Comparison of ENCODE assay signal across 3 worm cellular contexts in genomic region chrX:8083330-8083729, ce11.
TF ChIP-seq lines count a peak whose summit lies in the region.

No protein-coding gene starts in this region.

TF ChIP-seq in whole organism, L1 larva, 84 proteins besides CTCF, POLR2A, EP300 and RAD21:
- no peak for TF ChIP-seq unc-30 (tag; optimal IDR thresholded peaks at IDR 0.05; lab: Kevin White, UChicago)
- no peak for TF ChIP-seq mef-2 (tag; optimal IDR thresholded peaks at IDR 0.05; lab: Kevin White, UChicago)
- TF ChIP-seq sup-37 (GFP tag; optimal IDR thresholded peaks at IDR 0.05; lab: Kevin White, UChicago) = no peak
- TF ChIP-seq ceh-8 (GFP tag; optimal IDR thresholded peaks at IDR 0.05; lab: Kevin White, UChicago) = peak; percentile 21
- peak; percentile 28 for TF ChIP-seq elt-2 (tag; optimal IDR thresholded peaks at IDR 0.05; lab: Kevin White, UChicago)
- no peak for TF ChIP-seq nhr-77 (tag; optimal IDR thresholded peaks at IDR 0.05; lab: Kevin White, UChicago)
- TF ChIP-seq egl-13 (tag; optimal IDR thresholded peaks at IDR 0.05; lab: Kevin White, UChicago) = peak; percentile 2
- no peak for TF ChIP-seq fos-1 (tag; optimal IDR thresholded peaks at IDR 0.05; lab: Kevin White, UChicago)

TF ChIP-seq in whole organism, L3 larva, 47 proteins besides CTCF, POLR2A, EP300 and RAD21:
- TF ChIP-seq ama-1 (optimal IDR thresholded peaks at IDR 0.05; lab: Kevin White, UChicago) (no peak), pha-4 (tag; optimal IDR thresholded peaks at IDR 0.05; lab: Kevin White, UChicago) (no peak), elt-3 (tag; optimal IDR thresholded peaks at IDR 0.05; lab: Kevin White, UChicago) (no peak), ceh-28 (tag; optimal IDR thresholded peaks at IDR 0.05; lab: Kevin White, UChicago) (no peak), lin-15B (tag; optimal IDR thresholded peaks at IDR 0.05; lab: Kevin White, UChicago) (no peak), lsy-12 (tag; optimal IDR thresholded peaks at IDR 0.05; lab: Kevin White, UChicago) (no peak), elt-2 (tag; optimal IDR thresholded peaks at IDR 0.05; lab: Kevin White, UChicago) (peak; percentile 26), aly-2 (tag; optimal IDR thresholded peaks at IDR 0.05; lab: Kevin White, UChicago) (no peak)

TF ChIP-seq in whole organism, L4 larva, 104 proteins besides CTCF, POLR2A, EP300 and RAD21:
- TF ChIP-seq daf-16 (GFP tag; optimal IDR thresholded peaks at IDR 0.05; lab: Kevin White, UChicago) (no peak), daf-16 (tag; optimal IDR thresholded peaks at IDR 0.05; lab: Kevin White, UChicago) (peak; percentile 54), php-3 (GFP tag; IDR thresholded peaks at IDR 0.05; lab: Robert Waterston, UW) (peak; percentile 74), nhr-28 (tag; optimal IDR thresholded peaks at IDR 0.05; lab: Kevin White, UChicago) (no peak), zip-2 (tag; optimal IDR thresholded peaks at IDR 0.05; lab: Kevin White, UChicago) (peak; percentile 20), ctbp-1 (GFP tag; IDR thresholded peaks at IDR 0.05; lab: Robert Waterston, UW) (no peak)
